ENCODE assay signal across 6 fruit fly cellular contexts in the genomic region with DNA sequence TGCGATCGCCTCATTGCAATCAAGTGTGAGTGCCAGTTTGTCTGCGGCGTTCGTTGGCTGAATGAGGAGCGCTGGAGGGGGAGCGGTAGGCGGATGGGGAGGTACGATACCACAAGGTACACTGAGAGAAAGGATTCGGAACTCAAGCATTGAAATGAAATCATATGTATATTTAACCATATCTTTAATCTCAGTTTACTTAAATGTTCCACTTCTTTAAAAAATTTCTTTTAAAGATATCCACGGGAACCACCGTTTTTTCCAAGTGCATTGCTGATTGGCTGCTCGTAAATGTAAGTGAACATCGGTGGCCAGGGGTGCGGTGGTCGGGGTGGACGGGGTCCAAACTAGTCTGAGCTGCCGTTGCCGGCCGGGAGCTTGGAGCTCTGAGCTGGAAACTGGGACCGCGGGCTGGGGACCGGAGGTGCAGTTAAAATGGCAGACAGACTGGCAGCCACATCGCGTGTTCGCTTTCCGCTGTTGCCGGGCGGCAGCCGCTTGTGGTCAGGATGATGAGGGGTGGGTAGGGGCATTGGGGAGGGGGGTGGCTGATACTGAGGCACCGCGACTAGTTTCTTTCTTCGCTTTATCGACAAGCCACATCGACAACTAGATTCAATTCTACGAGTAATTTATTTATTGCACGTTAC.
TF ChIP-seq lines count a peak whose summit lies in the region.

No protein-coding gene starts in this region.

- TF ChIP-seq CTCF in whole organism, embryonic (GFP tag; optimal IDR thresholded peaks at IDR 0.05; lab: Kevin White, UChicago): peak; percentile 65

TF ChIP-seq in whole organism, 6 proteins besides CTCF, POLR2A, EP300 and RAD21:
- no peak for TF ChIP-seq usp (GFP tag; optimal IDR thresholded peaks at IDR 0.05; lab: Kevin White, UChicago)
- TF ChIP-seq Dll (optimal IDR thresholded peaks at IDR 0.05; lab: Kevin White, UChicago): peak; percentile 5
- no peak for TF ChIP-seq pan (optimal IDR thresholded peaks at IDR 0.05; lab: Kevin White, UChicago)
- no peak for TF ChIP-seq EcR (GFP tag; optimal IDR thresholded peaks at IDR 0.05; lab: Kevin White, UChicago)
TF ChIP-seq in whole organism: peak in this region for 1.

TF ChIP-seq in whole organism, adult, 20 proteins besides CTCF, POLR2A, EP300 and RAD21 (continues in another document):
- TF ChIP-seq CG11617 (GFP tag; optimal IDR thresholded peaks at IDR 0.05; lab: Kevin White, UChicago): peak; percentile 60
- TF ChIP-seq CG33017 (tag; optimal IDR thresholded peaks at IDR 0.05; lab: Kevin White, UChicago): peak; percentile 85
- TF ChIP-seq bab1 (GFP tag; optimal IDR thresholded peaks at IDR 0.05; lab: Kevin White, UChicago): peak; percentile 27
- peak; percentile 86 for TF ChIP-seq toe (GFP tag; optimal IDR thresholded peaks at IDR 0.05; lab: Kevin White, UChicago)
- peak; percentile 85 for TF ChIP-seq CG7045 (GFP tag; optimal IDR thresholded peaks at IDR 0.05; lab: Kevin White, UChicago)
- TF ChIP-seq Hr96 (GFP tag; optimal IDR thresholded peaks at IDR 0.05; lab: Kevin White, UChicago): peak; percentile 79
- TF ChIP-seq pad (GFP tag; optimal IDR thresholded peaks at IDR 0.05; lab: Kevin White, UChicago): peak; percentile 53
- TF ChIP-seq CG5204 (GFP tag; optimal IDR thresholded peaks at IDR 0.05; lab: Kevin White, UChicago): peak; percentile 86
- TF ChIP-seq cnc (optimal IDR thresholded peaks at IDR 0.05; lab: Kevin White, UChicago): no peak
- no peak for TF ChIP-seq Mnt (GFP tag; optimal IDR thresholded peaks at IDR 0.05; lab: Kevin White, UChicago)
- peak; percentile 65 for TF ChIP-seq CG14711 (tag; optimal IDR thresholded peaks at IDR 0.05; lab: Kevin White, UChicago)
- peak; percentile 81 for TF ChIP-seq CG7101 (tag; optimal IDR thresholded peaks at IDR 0.05; lab: Kevin White, UChicago)
- TF ChIP-seq CG1620 (GFP tag; optimal IDR thresholded peaks at IDR 0.05; lab: Kevin White, UChicago): peak; percentile 54
- TF ChIP-seq Crg-1 (GFP tag; optimal IDR thresholded peaks at IDR 0.05; lab: Kevin White, UChicago): no peak
- peak; percentile 47 for TF ChIP-seq tj (GFP tag; optimal IDR thresholded peaks at IDR 0.05; lab: Kevin White, UChicago)
- peak; percentile 91 for TF ChIP-seq CG12768 (GFP tag; optimal IDR thresholded peaks at IDR 0.05; lab: Kevin White, UChicago)

TF ChIP-seq in whole organism, embryonic, 481 proteins besides CTCF, POLR2A, EP300 and RAD21 (continues in another document):
- peak; percentile 84 for TF ChIP-seq MBD-R2 (GFP tag; IDR thresholded peaks at IDR 0.05; lab: Robert Waterston, UW)
- peak; percentile 96 for TF ChIP-seq pum (GFP tag; optimal IDR thresholded peaks at IDR 0.05; lab: Kevin White, UChicago)
- peak; percentile 94 for TF ChIP-seq CG10654 (GFP tag; optimal IDR thresholded peaks at IDR 0.05; lab: Kevin White, UChicago)
- TF ChIP-seq CG13775 (GFP tag; optimal IDR thresholded peaks at IDR 0.05; lab: Kevin White, UChicago): peak; percentile 92
- TF ChIP-seq CG8388 (GFP tag; optimal IDR thresholded peaks at IDR 0.05; lab: Kevin White, UChicago): peak; percentile 97
- no peak for TF ChIP-seq mld (GFP tag; IDR thresholded peaks at IDR 0.05; lab: Robert Waterston, UW; ENCODE audit: partially characterized antibody)
- TF ChIP-seq stwl (tag; optimal IDR thresholded peaks at IDR 0.05; lab: Kevin White, UChicago): peak; percentile 38
- TF ChIP-seq CG33213 (GFP tag; optimal IDR thresholded peaks at IDR 0.05; lab: Kevin White, UChicago): peak; percentile 94
- TF ChIP-seq br (optimal IDR thresholded peaks at IDR 0.05; lab: Kevin White, UChicago): no peak
- peak; percentile 95 for TF ChIP-seq Chrac-16 (GFP tag; optimal IDR thresholded peaks at IDR 0.05; lab: Kevin White, UChicago)
- peak; percentile 70 for TF ChIP-seq Dip3 (GFP tag; optimal IDR thresholded peaks at IDR 0.05; lab: Kevin White, UChicago)
- TF ChIP-seq Bdp1 (GFP tag; optimal IDR thresholded peaks at IDR 0.05; lab: Kevin White, UChicago): peak; percentile 84
- peak; percentile 92 for TF ChIP-seq ssp (GFP tag; IDR thresholded peaks at IDR 0.05; lab: Robert Waterston, UW)
- peak; percentile 67 for TF ChIP-seq CG2116 (GFP tag; optimal IDR thresholded peaks at IDR 0.05; lab: Kevin White, UChicago)
- TF ChIP-seq CG30403 (GFP tag; optimal IDR thresholded peaks at IDR 0.05; lab: Kevin White, UChicago): peak; percentile 95
- peak; percentile 98 for TF ChIP-seq gce (GFP tag; IDR thresholded peaks at IDR 0.05; lab: Robert Waterston, UW)

TF ChIP-seq in whole organism, prepupa, 60 proteins besides CTCF, POLR2A, EP300 and RAD21 (continues in another document):
- TF ChIP-seq CG10631 (GFP tag; optimal IDR thresholded peaks at IDR 0.05; lab: Kevin White, UChicago) (peak; percentile 99), CG3032 (tag; optimal IDR thresholded peaks at IDR 0.05; lab: Kevin White, UChicago) (peak; percentile 99), Eip75B (GFP tag; optimal IDR thresholded peaks at IDR 0.05; lab: Kevin White, UChicago) (peak; percentile 99), CG8319 (GFP tag; optimal IDR thresholded peaks at IDR 0.05; lab: Kevin White, UChicago) (peak; percentile 96), achi (GFP tag; optimal IDR thresholded peaks at IDR 0.05; lab: Kevin White, UChicago) (peak; percentile 98), Met (GFP tag; optimal IDR thresholded peaks at IDR 0.05; lab: Kevin White, UChicago) (peak; percentile 97), CG16779 (tag; optimal IDR thresholded peaks at IDR 0.05; lab: Kevin White, UChicago) (peak; percentile 98), fd85E (GFP tag; optimal IDR thresholded peaks at IDR 0.05; lab: Kevin White, UChicago) (peak; percentile 80), cyc (GFP tag; optimal IDR thresholded peaks at IDR 0.05; lab: Kevin White, UChicago) (peak; percentile 97), dac (GFP tag; optimal IDR thresholded peaks at IDR 0.05; lab: Kevin White, UChicago) (peak; percentile 97), Ets21C (GFP tag; optimal IDR thresholded peaks at IDR 0.05; lab: Kevin White, UChicago) (peak; percentile 91), CG6808 (GFP tag; optimal IDR thresholded peaks at IDR 0.05; lab: Kevin White, UChicago) (peak; percentile 99), Sox15 (GFP tag; optimal IDR thresholded peaks at IDR 0.05; lab: Kevin White, UChicago) (peak; percentile 93), esn (GFP tag; optimal IDR thresholded peaks at IDR 0.05; lab: Kevin White, UChicago) (peak; percentile 98), pdm3 (GFP tag; optimal IDR thresholded peaks at IDR 0.05; lab: Kevin White, UChicago) (peak; percentile 98), lz (GFP tag; optimal IDR thresholded peaks at IDR 0.05; lab: Kevin White, UChicago) (peak; percentile 98)

TF ChIP-seq in whole organism, pupa, 21 proteins besides CTCF, POLR2A, EP300 and RAD21 (continues in another document):
- peak; percentile 98 for TF ChIP-seq CG17806 (tag; optimal IDR thresholded peaks at IDR 0.05; lab: Kevin White, UChicago)
- TF ChIP-seq CG8159 (tag; optimal IDR thresholded peaks at IDR 0.05; lab: Kevin White, UChicago): peak; percentile 99
- TF ChIP-seq CG9948 (tag; optimal IDR thresholded peaks at IDR 0.05; lab: Kevin White, UChicago): peak; percentile 97
- peak; percentile 97 for TF ChIP-seq CG10348 (GFP tag; IDR thresholded peaks at IDR 0.05; lab: Robert Waterston, UW)
- peak; percentile 97 for TF ChIP-seq Pif1B (GFP tag; optimal IDR thresholded peaks at IDR 0.05; lab: Kevin White, UChicago)
- TF ChIP-seq CG8301 (tag; optimal IDR thresholded peaks at IDR 0.05; lab: Kevin White, UChicago): peak; percentile 99
- peak; percentile 99 for TF ChIP-seq CG34367 (tag; optimal IDR thresholded peaks at IDR 0.05; lab: Kevin White, UChicago)
- TF ChIP-seq D1 (tag; optimal IDR thresholded peaks at IDR 0.05; lab: Kevin White, UChicago): peak; percentile 88
- peak; percentile 99 for TF ChIP-seq Ets98B (GFP tag; IDR thresholded peaks at IDR 0.05; lab: Robert Waterston, UW)
- peak; percentile 97 for TF ChIP-seq Snoo (tag; optimal IDR thresholded peaks at IDR 0.05; lab: Kevin White, UChicago)
- peak; percentile 99 for TF ChIP-seq fd96Ca (GFP tag; IDR thresholded peaks at IDR 0.05; lab: Robert Waterston, UW)
- peak; percentile 89 for TF ChIP-seq EcR (GFP tag; optimal IDR thresholded peaks at IDR 0.05; lab: Kevin White, UChicago)
- TF ChIP-seq gl (tag; optimal IDR thresholded peaks at IDR 0.05; lab: Kevin White, UChicago): peak; percentile 97
- peak; percentile 99 for TF ChIP-seq CG12605 (GFP tag; IDR thresholded peaks at IDR 0.05; lab: Robert Waterston, UW)
- TF ChIP-seq CG15710 (tag; optimal IDR thresholded peaks at IDR 0.05; lab: Kevin White, UChicago): peak; percentile 99
- peak; percentile 98 for TF ChIP-seq Pif1A (GFP tag; optimal IDR thresholded peaks at IDR 0.05; lab: Kevin White, UChicago)
- peak; percentile 99 for TF ChIP-seq CG14655 (GFP tag; optimal IDR thresholded peaks at IDR 0.05; lab: Kevin White, UChicago)
- peak; percentile 99 for TF ChIP-seq CG32121 (GFP tag; IDR thresholded peaks at IDR 0.05; lab: Robert Waterston, UW)

TF ChIP-seq in whole organism, wandering third instar larva, 38 proteins besides CTCF, POLR2A, EP300 and RAD21 (continues in another document):
- TF ChIP-seq CG9705 (GFP tag; optimal IDR thresholded peaks at IDR 0.05; lab: Kevin White, UChicago) (peak; percentile 95), ey (GFP tag; optimal IDR thresholded peaks at IDR 0.05; lab: Kevin White, UChicago) (peak; percentile 94), sv (GFP tag; optimal IDR thresholded peaks at IDR 0.05; lab: Kevin White, UChicago) (peak; percentile 84), Hr83 (GFP tag; optimal IDR thresholded peaks at IDR 0.05; lab: Kevin White, UChicago; ENCODE audit: poor library complexity, severe bottlenecking) (peak; percentile 68), rgr (GFP tag; optimal IDR thresholded peaks at IDR 0.05; lab: Kevin White, UChicago) (peak; percentile 92), Dfd (GFP tag; optimal IDR thresholded peaks at IDR 0.05; lab: Kevin White, UChicago) (no peak), Myc (optimal IDR thresholded peaks at IDR 0.05; lab: Kevin White, UChicago) (no peak), CrebA (GFP tag; optimal IDR thresholded peaks at IDR 0.05; lab: Kevin White, UChicago; ENCODE audit: borderline replicate concordance) (no peak), jim (GFP tag; optimal IDR thresholded peaks at IDR 0.05; lab: Kevin White, UChicago) (no peak), woc (GFP tag; optimal IDR thresholded peaks at IDR 0.05; lab: Kevin White, UChicago) (peak; percentile 90), GATAd (GFP tag; optimal IDR thresholded peaks at IDR 0.05; lab: Kevin White, UChicago) (peak; percentile 21), fru (GFP tag; optimal IDR thresholded peaks at IDR 0.05; lab: Kevin White, UChicago) (peak; percentile 97), Vsx2 (GFP tag; optimal IDR thresholded peaks at IDR 0.05; lab: Kevin White, UChicago; ENCODE audit: partially characterized antibody) (no peak), psq (GFP tag; optimal IDR thresholded peaks at IDR 0.05; lab: Kevin White, UChicago) (peak; percentile 87), dmrt93B (GFP tag; optimal IDR thresholded peaks at IDR 0.05; lab: Kevin White, UChicago) (peak; percentile 89), usp (GFP tag; optimal IDR thresholded peaks at IDR 0.05; lab: Kevin White, UChicago) (no peak), Mio (GFP tag; optimal IDR thresholded peaks at IDR 0.05; lab: Kevin White, UChicago) (peak; percentile 49), Rel (GFP tag; optimal IDR thresholded peaks at IDR 0.05; lab: Kevin White, UChicago) (peak; percentile 50), Rel (tag; optimal IDR thresholded peaks at IDR 0.05; lab: Kevin White, UChicago) (peak; percentile 82)
